Worm (Caenorhabditis elegans): ENCODE measurements around the gene F19C7.4.

DNA sequence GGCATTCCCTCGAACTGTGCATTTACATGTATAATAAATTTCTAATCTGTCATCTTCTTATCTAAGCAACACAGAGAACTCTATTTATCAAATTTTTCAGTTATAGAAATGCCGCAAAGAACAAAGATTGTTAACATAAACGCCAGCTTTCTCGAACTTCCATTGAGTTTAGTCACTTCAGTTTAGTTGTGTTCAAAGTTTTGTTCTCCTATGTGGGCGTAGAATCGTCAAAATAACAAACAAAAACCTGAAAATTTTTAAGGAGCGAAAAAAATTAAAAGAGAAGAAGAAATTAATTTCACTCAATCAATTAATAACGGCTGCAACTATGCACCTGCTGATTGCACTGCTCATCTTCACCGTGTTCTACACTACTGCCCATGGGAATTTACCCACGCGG is 33.3 kb downstream of the F19C7.4 start, which contains the start of gene R105.5:
- TF ChIP-seq tbx-2 (tag; optimal IDR thresholded peaks at IDR 0.05) (no peak), C38D4.7 (GFP tag; optimal IDR thresholded peaks at IDR 0.05) (no peak), rnt-1 (tag; optimal IDR thresholded peaks at IDR 0.05) (no peak), ceh-24 (tag; optimal IDR thresholded peaks at IDR 0.05) (no peak)
